Worm (Caenorhabditis elegans) whole organism, L2 larva: ENCODE measurements around the gene C01G10.1.

ENCODE experiments used
- C34F6.9 ChIP-seq: fragments of 150-350 bp; optimal IDR thresholded peaks from 2 replicates; lab custom pipeline; 2014; ENCODE audit warnings: missing biosample characterization, missing genetic modification characterization
- F13H6.1 ChIP-seq: sonication (generic microtip); optimal IDR thresholded peaks from 2 replicates; lab custom pipeline; 2016; ENCODE audit warnings: missing genetic modification characterization, missing compliant biosample characterization
- R02D3.7 ChIP-seq: fragments of 150-350 bp; optimal IDR thresholded peaks from 2 replicates; lab custom pipeline; 2014; ENCODE audit warnings: missing biosample characterization, missing genetic modification characterization
- Y55F3AM.14 ChIP-seq: fragments of 200-800 bp; sonication (Bioruptor generic); optimal IDR thresholded peaks from 2 replicates; lab custom pipeline; 2018; ENCODE audit warnings: mild to moderate bottlenecking, missing genetic modification characterization, missing compliant biosample characterization
- ZK546.5 ChIP-seq: sonication (generic microtip); optimal IDR thresholded peaks from 2 replicates; lab custom pipeline; 2017; ENCODE audit warnings: missing biosample characterization, missing genetic modification characterization
- alr-1 ChIP-seq: fragments of 150-350 bp; optimal IDR thresholded peaks from 2 replicates; lab custom pipeline; 2014; ENCODE audit warnings: missing biosample characterization, missing genetic modification characterization
- aly-2 ChIP-seq: fragments of 150-350 bp; optimal IDR thresholded peaks from 2 replicates; lab custom pipeline; 2014; ENCODE audit warnings: missing biosample characterization, missing genetic modification characterization
- ama-1 ChIP-seq: fragments of 150-350 bp; optimal IDR thresholded peaks from 2 replicates; lab custom pipeline; 2018; ENCODE audit warnings: inconsistent platforms
- blmp-1 ChIP-seq: sonication (generic microtip); optimal IDR thresholded peaks from 2 replicates; lab custom pipeline; 2017; ENCODE audit warnings: missing genetic modification characterization, mild to moderate bottlenecking, missing compliant biosample characterization, antibody characterized with exemption, moderate library complexity; ENCODE audit not compliant: insufficient read depth
- ceh-16 ChIP-seq: fragments of 150-350 bp; optimal IDR thresholded peaks from 2 replicates; lab custom pipeline; 2014; ENCODE audit warnings: missing biosample characterization, missing genetic modification characterization
- ceh-82 ChIP-seq: fragments of 150-350 bp; optimal IDR thresholded peaks from 2 replicates; lab custom pipeline; 2014; ENCODE audit warnings: missing biosample characterization, missing genetic modification characterization
- crh-2 ChIP-seq: sonication (generic microtip); optimal IDR thresholded peaks from 2 replicates; lab custom pipeline; 2017; ENCODE audit warnings: missing biosample characterization, missing genetic modification characterization
- dmd-4 ChIP-seq: sonication (generic microtip); optimal IDR thresholded peaks from 2 replicates; lab custom pipeline; 2017; ENCODE audit warnings: missing biosample characterization, missing genetic modification characterization
- egl-27 ChIP-seq: sonication (generic microtip); optimal IDR thresholded peaks from 3 replicates; lab custom pipeline; 2017; ENCODE audit warnings: missing biosample characterization, missing genetic modification reagents, missing genetic modification characterization
- elt-1 ChIP-seq: fragments of 150-350 bp; optimal IDR thresholded peaks from 2 replicates; lab custom pipeline; 2014; ENCODE audit warnings: missing biosample characterization, missing genetic modification characterization
- elt-3 ChIP-seq: sonication (generic microtip); optimal IDR thresholded peaks from 2 replicates; lab custom pipeline; 2017; ENCODE audit warnings: missing biosample characterization, missing genetic modification characterization
- fos-1 ChIP-seq: fragments of 150-350 bp; optimal IDR thresholded peaks from 2 replicates; lab custom pipeline; 2014; ENCODE audit warnings: missing biosample characterization, missing genetic modification characterization
- gmeb-1 ChIP-seq: fragments of 150-350 bp; optimal IDR thresholded peaks from 2 replicates; lab custom pipeline; 2014; ENCODE audit warnings: missing biosample characterization, missing genetic modification characterization
- lin-11 ChIP-seq: fragments of 150-350 bp; sonication (generic microtip); optimal IDR thresholded peaks from 2 replicates; lab custom pipeline; 2014; ENCODE audit warnings: missing biosample characterization, missing genetic modification characterization, inconsistent platforms, mixed read lengths
- lin-13 ChIP-seq: fragments of 150-350 bp; optimal IDR thresholded peaks from 2 replicates; lab custom pipeline; 2014; ENCODE audit warnings: missing biosample characterization, missing genetic modification reagents, missing genetic modification characterization
- lin-39 ChIP-seq: fragments of 150-350 bp; optimal IDR thresholded peaks from 2 replicates; lab custom pipeline; 2014; ENCODE audit warnings: missing biosample characterization, missing genetic modification reagents, missing genetic modification characterization
- lsy-2 ChIP-seq, 2 experiments: fragments of 150-350 bp in 1 of 2; sonication (generic microtip) in 1 of 2; optimal IDR thresholded peaks; 2 replicates each; lab custom pipeline; 2014 to 2017; ENCODE audit warnings: missing biosample characterization in 2 of 2, missing genetic modification characterization in 2 of 2
- mab-5 ChIP-seq: fragments of 150-350 bp; optimal IDR thresholded peaks from 2 replicates; lab custom pipeline; 2014; ENCODE audit warnings: missing biosample characterization, missing genetic modification characterization
- mbf-1 ChIP-seq: sonication (generic microtip); optimal IDR thresholded peaks from 2 replicates; lab custom pipeline; 2017; ENCODE audit warnings: missing biosample characterization, missing genetic modification characterization
- mdl-1 ChIP-seq, 2 experiments: fragments of 150-350 bp in 1 of 2; sonication (generic microtip) in 1 of 2; optimal IDR thresholded peaks; 2 replicates each; lab custom pipeline; 2017; ENCODE audit warnings: missing biosample characterization in 2 of 2, missing genetic modification characterization in 2 of 2
- nhr-10 ChIP-seq: sonication (generic microtip); optimal IDR thresholded peaks from 2 replicates; lab custom pipeline; 2017; ENCODE audit warnings: missing biosample characterization, missing genetic modification characterization
- nhr-11 ChIP-seq: fragments of 150-350 bp; optimal IDR thresholded peaks from 2 replicates; lab custom pipeline; 2014; ENCODE audit warnings: missing biosample characterization, missing genetic modification characterization
- nhr-12 ChIP-seq: fragments of 150-350 bp; optimal IDR thresholded peaks from 2 replicates; lab custom pipeline; 2014; ENCODE audit warnings: missing biosample characterization, missing genetic modification characterization
- nhr-129 ChIP-seq: fragments of 150-350 bp; optimal IDR thresholded peaks from 2 replicates; lab custom pipeline; 2014; ENCODE audit warnings: missing biosample characterization, missing genetic modification characterization
- nhr-21 ChIP-seq: fragments of 150-350 bp; optimal IDR thresholded peaks from 2 replicates; lab custom pipeline; 2014; ENCODE audit warnings: missing biosample characterization, missing genetic modification characterization
- nhr-23 ChIP-seq: fragments of 150-350 bp; optimal IDR thresholded peaks from 2 replicates; lab custom pipeline; 2014; ENCODE audit warnings: missing biosample characterization, missing genetic modification reagents, missing genetic modification characterization
- nhr-237 ChIP-seq: fragments of 150-350 bp; optimal IDR thresholded peaks from 2 replicates; lab custom pipeline; 2014; ENCODE audit warnings: missing biosample characterization, missing genetic modification characterization
- nhr-25 ChIP-seq: fragments of 150-350 bp; sonication (generic microtip); optimal IDR thresholded peaks from 3 replicates; lab custom pipeline; 2014; ENCODE audit warnings: missing biosample characterization, missing genetic modification characterization
- nhr-6 ChIP-seq: fragments of 150-350 bp; optimal IDR thresholded peaks from 2 replicates; lab custom pipeline; 2014; ENCODE audit warnings: missing biosample characterization, missing genetic modification characterization
- nhr-77 ChIP-seq: fragments of 150-350 bp; optimal IDR thresholded peaks from 2 replicates; lab custom pipeline; 2014; ENCODE audit warnings: missing biosample characterization, missing genetic modification characterization
- peb-1 ChIP-seq: fragments of 150-350 bp; optimal IDR thresholded peaks from 2 replicates; lab custom pipeline; 2014; ENCODE audit warnings: missing biosample characterization, missing genetic modification characterization
- sem-4 ChIP-seq: fragments of 150-350 bp; optimal IDR thresholded peaks from 2 replicates; lab custom pipeline; 2014; ENCODE audit warnings: missing biosample characterization, missing genetic modification reagents, missing genetic modification characterization
- skn-1 ChIP-seq: sonication (generic microtip); optimal IDR thresholded peaks from 2 replicates; lab custom pipeline; 2017; ENCODE audit warnings: missing biosample characterization, missing genetic modification characterization
- sma-3 ChIP-seq: sonication (generic microtip); optimal IDR thresholded peaks from 2 replicates; lab custom pipeline; 2016; ENCODE audit warnings: missing genetic modification reagents, missing genetic modification characterization, missing compliant biosample characterization
- sma-9 ChIP-seq, 2 experiments: fragments of 150-350 bp in 1 of 2; sonication (generic microtip) in 1 of 2; optimal IDR thresholded peaks; 2 replicates each; lab custom pipeline; 2014 to 2016; ENCODE audit warnings: missing genetic modification characterization in 2 of 2, mild to moderate bottlenecking in 1 of 2, missing biosample characterization in 1 of 2, missing compliant biosample characterization in 1 of 2, missing genetic modification reagents in 1 of 2, moderate library complexity in 1 of 2
- snpc-4 ChIP-seq: fragments of 150-350 bp; optimal IDR thresholded peaks from 2 replicates; lab custom pipeline; 2014; ENCODE audit warnings: missing biosample characterization, missing genetic modification characterization
- unc-39 ChIP-seq: fragments of 150-350 bp; optimal IDR thresholded peaks from 2 replicates; lab custom pipeline; 2014; ENCODE audit warnings: missing biosample characterization, missing genetic modification characterization
- unc-55 ChIP-seq: fragments of 150-350 bp; sonication (generic microtip); optimal IDR thresholded peaks from 3 replicates; lab custom pipeline; 2014; ENCODE audit warnings: missing biosample characterization, missing genetic modification reagents, missing genetic modification characterization
- unc-62 ChIP-seq: fragments of 150-350 bp; optimal IDR thresholded peaks from 2 replicates; lab custom pipeline; 2014; ENCODE audit warnings: missing biosample characterization, missing genetic modification reagents, missing genetic modification characterization
- zag-1 ChIP-seq: fragments of 150-350 bp; optimal IDR thresholded peaks from 2 replicates; lab custom pipeline; 2014; ENCODE audit warnings: missing biosample characterization, missing genetic modification characterization
- ztf-1 ChIP-seq: fragments of 200-800 bp; sonication (Bioruptor generic); conservative IDR thresholded peaks from 2 replicates; pipeline ENCODE4 v1.3.6; 2022; ENCODE audit warnings: missing genetic modification characterization, missing compliant biosample characterization
- ztf-11 ChIP-seq: sonication (generic microtip); optimal IDR thresholded peaks from 2 replicates; lab custom pipeline; 2017; ENCODE audit warnings: missing biosample characterization, missing genetic modification characterization
- ztf-4 ChIP-seq: fragments of 150-350 bp; optimal IDR thresholded peaks from 2 replicates; lab custom pipeline; 2014; ENCODE audit warnings: missing biosample characterization, missing genetic modification characterization

The C01G10.1 gene

DNA sequence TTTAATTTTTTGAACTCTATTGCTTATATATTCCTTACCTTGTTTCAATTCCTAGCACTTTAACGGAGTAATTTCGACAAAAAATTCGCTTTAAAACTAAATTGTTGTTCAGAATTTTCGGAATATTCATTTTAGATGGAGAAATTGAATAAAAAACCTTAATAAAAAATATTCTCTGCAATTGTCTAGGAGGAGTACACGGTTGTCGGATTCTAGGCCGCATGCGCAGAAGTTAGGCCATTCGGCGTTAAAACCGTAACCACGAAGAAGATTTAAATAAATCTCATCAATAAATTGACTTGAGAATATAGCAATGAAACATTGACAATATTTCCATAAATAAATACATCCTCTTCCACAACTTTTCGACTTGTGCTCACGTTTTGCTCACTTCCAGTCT is 17.3 kb upstream of the C01G10.1 start, which contains the start of the genes C01G10.10 and C01G10.9:
TSS of gene C01G10.10 (minus strand) at position 151 of the 400 bp plus-strand sequence.
TSS of gene C01G10.9 (plus strand) at position 240 of the 400 bp plus-strand sequence.
- TF ChIP-seq unc-55, result peak; percentile 47
- no peak for TF ChIP-seq lin-11
- peak; percentile 46 for TF ChIP-seq nhr-25
- peak; percentile 64 for TF ChIP-seq C34F6.9 (tag; lab: Kevin White, UChicago)
- TF ChIP-seq sem-4 (tag; lab: Kevin White, UChicago), result peak; percentile 41
- TF ChIP-seq nhr-11, result no peak
- TF ChIP-seq snpc-4 (tag; lab: Kevin White, UChicago), result peak; percentile 50
- TF ChIP-seq mbf-1 (tag; lab: Kevin White, UChicago), result no peak
- TF ChIP-seq nhr-23 (tag; lab: Kevin White, UChicago), result no peak
- TF ChIP-seq unc-62 (GFP tag; lab: Kevin White, UChicago), result no peak
- TF ChIP-seq gmeb-1 (tag; lab: Kevin White, UChicago), result peak; percentile 47
- TF ChIP-seq ZK546.5 (tag; lab: Kevin White, UChicago), result no peak
- no peak for TF ChIP-seq nhr-12 (tag; lab: Kevin White, UChicago)
- TF ChIP-seq crh-2 (tag; lab: Kevin White, UChicago), result peak; percentile 45
- no peak for TF ChIP-seq Y55F3AM.14 (GFP tag; lab: Kevin White, UChicago)
- no peak for TF ChIP-seq dmd-4
- peak; percentile 13 for TF ChIP-seq ceh-16 (tag; lab: Kevin White, UChicago)
- no peak for TF ChIP-seq lin-39 (tag; lab: Kevin White, UChicago)
- no peak for TF ChIP-seq elt-1 (tag; lab: Kevin White, UChicago)
- TF ChIP-seq ztf-4 (tag; lab: Kevin White, UChicago), result no peak
- no peak for TF ChIP-seq nhr-10 (tag; lab: Kevin White, UChicago)
- no peak for TF ChIP-seq nhr-6 (tag; lab: Kevin White, UChicago)
- TF ChIP-seq ztf-1 (GFP tag; lab: Robert Waterston, UW), result no peak
- TF ChIP-seq mdl-1 (tag; optimal IDR thresholded peaks at IDR 0.05; lab: Kevin White, UChicago), result no peak
- no peak for TF ChIP-seq aly-2 (tag; lab: Kevin White, UChicago)
- no peak for TF ChIP-seq alr-1 (tag; lab: Kevin White, UChicago)
- TF ChIP-seq ama-1 (lab: Kevin White, UChicago), result no peak
- TF ChIP-seq ceh-82, result no peak
- TF ChIP-seq nhr-129 (tag; lab: Kevin White, UChicago), result no peak
- peak; percentile 13 to 75 for TF ChIP-seq lsy-2 (tag; optimal IDR thresholded peaks at IDR 0.05; lab: Kevin White, UChicago)
- TF ChIP-seq blmp-1 (tag; lab: Kevin White, UChicago), result no peak
- peak; percentile 82 for TF ChIP-seq sma-9 (GFP tag; optimal IDR thresholded peaks at IDR 0.05; lab: Kevin White, UChicago)
- TF ChIP-seq sma-9 (tag; optimal IDR thresholded peaks at IDR 0.05; lab: Kevin White, UChicago), result no peak
- TF ChIP-seq skn-1 (tag; lab: Kevin White, UChicago), result no peak
- no peak for TF ChIP-seq nhr-77 (tag; lab: Kevin White, UChicago)
- peak; percentile 9 for TF ChIP-seq fos-1
- TF ChIP-seq F13H6.1 (tag; lab: Kevin White, UChicago), result peak; percentile 73
- TF ChIP-seq mab-5 (tag; lab: Kevin White, UChicago), result no peak
- TF ChIP-seq lin-13 (GFP tag; lab: Kevin White, UChicago), result peak; percentile 51
- TF ChIP-seq nhr-237 (tag; lab: Kevin White, UChicago), result no peak
- TF ChIP-seq peb-1 (tag; lab: Kevin White, UChicago), result no peak
- no peak for TF ChIP-seq elt-3 (tag; lab: Kevin White, UChicago)
- TF ChIP-seq sma-3 (GFP tag; lab: Kevin White, UChicago), result peak; percentile 68
- no peak for TF ChIP-seq egl-27
- TF ChIP-seq ztf-11, result no peak
- TF ChIP-seq R02D3.7 (tag; lab: Kevin White, UChicago), result no peak
- no peak for TF ChIP-seq nhr-21 (tag; lab: Kevin White, UChicago)
- no peak for TF ChIP-seq zag-1 (tag; lab: Kevin White, UChicago)
- no peak for TF ChIP-seq unc-39 (tag; lab: Kevin White, UChicago)
